Fruit fly (Drosophila melanogaster) whole organism, pupa: Measurements from ENCODE around the gene Ae2.

Source experiments
- CG14655 ChIP-seq: fragments of 200-800 bp; sonication (Bioruptor generic); optimal IDR thresholded peaks from 3 replicates; lab custom pipeline; 2017; ENCODE audit warnings: mild to moderate bottlenecking, missing biosample characterization, missing genetic modification reagents, missing genetic modification characterization
- CG17806 ChIP-seq: fragments of 200-800 bp; sonication (Bioruptor generic); optimal IDR thresholded peaks from 2 replicates; lab custom pipeline; 2018; ENCODE audit warnings: missing biosample characterization, mild to moderate bottlenecking, missing genetic modification characterization, moderate library complexity
- Ets98B ChIP-seq: fragments of 200-800 bp; sonication (Bioruptor generic); IDR thresholded peaks from 2 replicates; pipeline ENCODE4 v1.3.6; 2022; ENCODE audit warnings: missing biosample characterization, missing genetic modification characterization

- TF ChIP-seq CG17806, result peak; percentile 45
- TF ChIP-seq Ets98B, result peak; percentile 50; the same call in 1 of the 2 replicates
- TF ChIP-seq CG14655 (GFP tag; lab: Kevin White, UChicago), result no peak
Observed at dm6 chr3L:9723108-9723507, 40.2 kb upstream of the Ae2 start, which contains the start of the genes nbs and defl.
